Worm (Caenorhabditis elegans): ENCODE measurements around the gene oxy-4.
A peak's percentile ranks its signal among the peaks of the same experiment; 100 is the strongest.

The oxy-4 gene

DNA sequence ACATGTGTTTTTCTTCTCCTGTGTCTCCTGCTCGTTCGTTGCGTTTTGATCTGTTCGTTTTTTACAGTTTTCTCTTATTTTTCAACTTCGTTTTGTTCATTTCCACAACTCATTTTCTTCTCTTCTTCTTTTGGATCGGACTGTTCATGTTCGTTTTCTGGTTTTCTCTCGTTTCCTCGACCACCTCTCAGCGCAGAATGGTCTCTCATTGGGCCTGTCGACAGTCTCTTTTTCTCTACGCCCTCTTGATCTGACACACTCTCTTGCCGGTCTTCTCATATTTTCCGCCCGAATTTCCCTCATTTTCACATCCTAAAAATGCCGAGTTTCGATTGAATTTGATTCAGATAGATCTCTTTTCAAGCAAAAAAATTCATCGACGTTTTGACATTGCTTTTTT is 23.1 kb upstream of the oxy-4 start:
- TF ChIP-seq ham-2 (GFP tag; optimal IDR thresholded peaks at IDR 0.05) (no peak), M03D4.4 (tag; optimal IDR thresholded peaks at IDR 0.05) (no peak), drap-1 (GFP tag; optimal IDR thresholded peaks at IDR 0.05) (no peak), hlh-1 (tag; optimal IDR thresholded peaks at IDR 0.05) (no peak), nhr-76 (tag; optimal IDR thresholded peaks at IDR 0.05) (no peak), pha-4 (tag; optimal IDR thresholded peaks at IDR 0.05) (no peak), blmp-1 (tag; optimal IDR thresholded peaks at IDR 0.05) (no peak), mab-5 (tag; optimal IDR thresholded peaks at IDR 0.05) (no peak), sem-2 (GFP tag; optimal IDR thresholded peaks at IDR 0.05) (no peak), flh-1 (GFP tag; optimal IDR thresholded peaks at IDR 0.05) (no peak), mls-2 (tag; optimal IDR thresholded peaks at IDR 0.05) (no peak), lin-13 (tag; optimal IDR thresholded peaks at IDR 0.05) (no peak), ceh-39 (tag; optimal IDR thresholded peaks at IDR 0.05) (no peak), mep-1 (tag; optimal IDR thresholded peaks at IDR 0.05) (no peak), nhr-237 (tag; optimal IDR thresholded peaks at IDR 0.05) (no peak)

DNA sequence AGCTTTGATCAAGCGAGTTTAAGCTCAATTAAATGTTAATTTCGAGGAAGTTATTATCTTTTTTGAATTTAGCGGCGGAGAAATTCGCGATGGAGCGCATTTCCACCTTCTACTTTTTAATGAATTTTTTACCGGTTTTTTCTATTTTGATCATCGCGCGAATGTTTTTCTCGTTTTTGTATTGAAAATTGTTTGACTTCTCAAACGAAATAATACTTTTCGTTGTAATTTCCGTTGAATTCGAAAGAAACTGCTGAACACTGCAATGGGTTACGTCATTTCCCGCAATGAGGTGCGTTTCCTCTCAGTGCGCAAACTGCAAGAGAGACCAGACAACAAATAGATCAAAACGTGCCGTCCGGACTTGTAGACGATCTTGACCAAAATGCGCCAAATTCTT is 22.6 kb upstream of the oxy-4 start:
- TF ChIP-seq nhr-2 (tag; optimal IDR thresholded peaks at IDR 0.05) (no peak), ztf-11 (tag; optimal IDR thresholded peaks at IDR 0.05) (no peak), flh-1 (GFP tag; optimal IDR thresholded peaks at IDR 0.05) (no peak), pha-4 (tag; optimal IDR thresholded peaks at IDR 0.05) (no peak), nhr-28 (tag; optimal IDR thresholded peaks at IDR 0.05) (no peak), elt-3 (tag; optimal IDR thresholded peaks at IDR 0.05) (no peak), blmp-1 (tag; optimal IDR thresholded peaks at IDR 0.05) (no peak), zip-8 (tag; optimal IDR thresholded peaks at IDR 0.05) (peak; percentile 42)

DNA sequence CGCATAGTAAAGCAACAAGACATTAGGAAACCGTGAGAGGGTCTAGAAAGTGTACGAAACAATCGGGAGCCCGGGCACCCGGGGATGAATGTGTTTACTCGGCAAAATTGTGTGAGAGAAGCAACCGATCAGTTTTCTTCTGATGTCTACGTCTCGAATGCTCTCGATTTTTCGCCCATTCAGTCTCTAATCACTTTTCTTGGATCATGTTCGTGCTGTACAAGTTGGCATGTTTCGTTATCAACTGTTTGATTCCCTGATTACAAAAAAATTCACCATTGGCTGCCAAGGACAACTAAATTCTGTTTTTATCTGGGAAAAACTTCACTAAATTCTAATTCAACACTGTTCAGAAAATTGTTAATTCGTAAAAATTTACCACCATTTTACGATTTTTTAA is 22.0 kb upstream of the oxy-4 start:
- TF ChIP-seq unc-120 (tag; optimal IDR thresholded peaks at IDR 0.05; ENCODE audit: poor library complexity, severe bottlenecking) (peak; percentile 31), mab-5 (tag; optimal IDR thresholded peaks at IDR 0.05) (no peak)

DNA sequence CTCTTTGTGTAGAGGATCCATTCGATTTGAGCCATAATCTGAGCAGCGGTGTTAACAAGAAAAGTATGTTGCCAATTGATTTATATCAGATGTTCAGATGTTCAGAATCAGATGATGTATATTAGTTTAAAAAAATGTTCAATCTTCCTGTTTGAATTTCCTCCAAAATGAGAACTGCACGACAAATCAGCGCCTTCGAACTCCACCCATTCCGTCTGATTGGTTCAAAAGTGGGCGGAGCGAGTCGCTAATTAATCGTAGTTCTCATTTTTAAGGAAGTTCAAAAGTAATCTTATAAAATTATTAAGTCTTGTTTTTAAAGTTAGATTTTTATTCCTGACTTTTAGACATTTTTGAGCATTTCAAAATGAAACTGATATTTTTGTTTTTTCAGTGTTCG is 20.6 kb upstream of the oxy-4 start:
- TF ChIP-seq zip-8 (tag; optimal IDR thresholded peaks at IDR 0.05) (no peak), lsy-2 (tag; optimal IDR thresholded peaks at IDR 0.05) (no peak), lin-32 (GFP tag; optimal IDR thresholded peaks at IDR 0.05) (no peak), mep-1 (tag; optimal IDR thresholded peaks at IDR 0.05) (no peak), drap-1 (GFP tag; optimal IDR thresholded peaks at IDR 0.05) (no peak), pha-4 (tag; optimal IDR thresholded peaks at IDR 0.05) (no peak), sem-2 (GFP tag; optimal IDR thresholded peaks at IDR 0.05) (no peak), nhr-2 (tag; optimal IDR thresholded peaks at IDR 0.05) (no peak), hlh-1 (tag; optimal IDR thresholded peaks at IDR 0.05) (no peak), ces-1 (GFP tag; optimal IDR thresholded peaks at IDR 0.05) (no peak), snpc-4 (tag; optimal IDR thresholded peaks at IDR 0.05) (no peak), unc-39 (tag; optimal IDR thresholded peaks at IDR 0.05) (no peak), mls-2 (tag; optimal IDR thresholded peaks at IDR 0.05) (no peak), cnd-1 (tag; optimal IDR thresholded peaks at IDR 0.05) (no peak), nhr-237 (tag; optimal IDR thresholded peaks at IDR 0.05) (no peak), lin-13 (tag; optimal IDR thresholded peaks at IDR 0.05) (no peak), blmp-1 (tag; optimal IDR thresholded peaks at IDR 0.05) (no peak)

DNA sequence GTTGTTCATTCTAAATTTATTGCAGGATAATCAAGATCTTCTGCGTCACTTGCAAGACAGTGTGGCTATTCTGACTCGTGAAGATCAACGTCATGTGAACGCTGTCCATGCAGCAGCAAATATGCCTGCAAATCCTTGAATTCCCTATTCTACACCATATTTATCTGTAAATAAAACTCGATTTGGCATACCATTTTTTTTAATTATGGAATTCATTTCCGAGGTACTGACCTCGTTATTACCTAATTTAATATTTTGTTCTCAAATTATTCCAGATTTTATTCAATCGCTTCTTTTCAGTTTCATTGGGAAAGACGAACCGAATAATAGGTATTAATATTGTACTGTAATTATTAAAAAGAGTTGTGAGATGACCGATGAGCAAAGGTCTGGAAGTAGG is 15.0 kb upstream of the oxy-4 start, which contains the start of gene cid-1:
cid-1 (plus strand) TSS at position 301 of the 400 bp plus-strand sequence.
- no peak for TF ChIP-seq lsy-2 (tag; optimal IDR thresholded peaks at IDR 0.05)
- TF ChIP-seq elt-1 (tag; optimal IDR thresholded peaks at IDR 0.05; ENCODE audit: borderline replicate concordance, insufficient read depth) = no peak
- TF ChIP-seq ceh-43 (GFP tag; optimal IDR thresholded peaks at IDR 0.05) = no peak
- no peak for TF ChIP-seq sem-2 (GFP tag; optimal IDR thresholded peaks at IDR 0.05)
- TF ChIP-seq tbx-8 (GFP tag; optimal IDR thresholded peaks at IDR 0.05) = no peak
- no peak for TF ChIP-seq mab-5 (tag; optimal IDR thresholded peaks at IDR 0.05)
- TF ChIP-seq M03D4.4 (tag; optimal IDR thresholded peaks at IDR 0.05) = no peak
- TF ChIP-seq nhr-237 (tag; optimal IDR thresholded peaks at IDR 0.05) = no peak
- TF ChIP-seq unc-120 (tag; optimal IDR thresholded peaks at IDR 0.05; ENCODE audit: poor library complexity, severe bottlenecking) = no peak
- no peak for TF ChIP-seq nhr-76 (tag; optimal IDR thresholded peaks at IDR 0.05)
- no peak for TF ChIP-seq ham-2 (GFP tag; optimal IDR thresholded peaks at IDR 0.05)
- TF ChIP-seq snpc-4 (tag; optimal IDR thresholded peaks at IDR 0.05) = no peak
- no peak for TF ChIP-seq unc-39 (tag; optimal IDR thresholded peaks at IDR 0.05)
- no peak for TF ChIP-seq bed-3 (GFP tag; optimal IDR thresholded peaks at IDR 0.05)
- no peak for TF ChIP-seq ceh-83 (GFP tag; optimal IDR thresholded peaks at IDR 0.05)
- TF ChIP-seq lin-13 (tag; optimal IDR thresholded peaks at IDR 0.05) = no peak
- TF ChIP-seq ceh-39 (tag; optimal IDR thresholded peaks at IDR 0.05) = no peak
- no peak for TF ChIP-seq blmp-1 (tag; optimal IDR thresholded peaks at IDR 0.05)
- no peak for TF ChIP-seq flh-1 (GFP tag; optimal IDR thresholded peaks at IDR 0.05)
- no peak for TF ChIP-seq nhr-2 (tag; optimal IDR thresholded peaks at IDR 0.05)

All from whole organism, mixed stage, embryonic.